Worm (Caenorhabditis elegans) whole organism, mixed stage, embryonic: ENCODE measurements around the gene H39E23.3.
"Not testable (repeated sequence)": the region's sequence is repeated elsewhere in the genome, so short reads cannot be mapped to it uniquely, and the experiment has no call there.

ENCODE experiments used
- M03D4.4 ChIP-seq: sonication (generic microtip); optimal IDR thresholded peaks from 2 replicates; lab custom pipeline; 2017; ENCODE audit warnings: mild to moderate bottlenecking, missing genetic modification characterization, missing compliant biosample characterization
- bed-3 ChIP-seq: fragments of 200-800 bp; sonication (Bioruptor generic); optimal IDR thresholded peaks from 3 replicates; lab custom pipeline; 2018; ENCODE audit warnings: mild to moderate bottlenecking, missing genetic modification characterization, moderate library complexity, missing compliant biosample characterization
- blmp-1 ChIP-seq: fragments of 150-350 bp; optimal IDR thresholded peaks from 2 replicates; lab custom pipeline; 2014; ENCODE audit warnings: missing biosample characterization, missing genetic modification characterization
- ceh-39 ChIP-seq: fragments of 150-350 bp; optimal IDR thresholded peaks from 2 replicates; lab custom pipeline; 2014; ENCODE audit warnings: missing biosample characterization, missing genetic modification characterization
- ceh-43 ChIP-seq: fragments of 200-800 bp; sonication (Bioruptor generic); optimal IDR thresholded peaks from 2 replicates; lab custom pipeline; 2018; ENCODE audit warnings: mild to moderate bottlenecking, missing genetic modification characterization, moderate library complexity, missing compliant biosample characterization
- ceh-83 ChIP-seq: fragments of 200-800 bp; sonication (Bioruptor generic); optimal IDR thresholded peaks from 2 replicates; lab custom pipeline; 2018; ENCODE audit warnings: mild to moderate bottlenecking, missing genetic modification characterization, missing compliant biosample characterization
- ces-1 ChIP-seq: fragments of 150-350 bp; optimal IDR thresholded peaks from 2 replicates; lab custom pipeline; 2014; ENCODE audit warnings: missing biosample characterization, missing genetic modification reagents, missing genetic modification characterization
- cnd-1 ChIP-seq: fragments of 200-800 bp; sonication (Bioruptor generic); optimal IDR thresholded peaks from 2 replicates; lab custom pipeline; 2018; ENCODE audit warnings: mild to moderate bottlenecking, missing genetic modification characterization, missing compliant biosample characterization
- drap-1 ChIP-seq: fragments of 200-800 bp; sonication (Bioruptor generic); optimal IDR thresholded peaks from 3 replicates; lab custom pipeline; 2018; ENCODE audit warnings: mild to moderate bottlenecking, missing genetic modification characterization, missing compliant biosample characterization
- elt-1 ChIP-seq: sonication (generic microtip); optimal IDR thresholded peaks from 2 replicates; lab custom pipeline; 2017; ENCODE audit warnings: missing genetic modification characterization, mild to moderate bottlenecking, missing compliant biosample characterization, antibody characterized with exemption, moderate library complexity, borderline replicate concordance; ENCODE audit not compliant: insufficient read depth
- elt-3 ChIP-seq: fragments of 150-350 bp; optimal IDR thresholded peaks from 2 replicates; lab custom pipeline; 2014; ENCODE audit warnings: missing biosample characterization, missing genetic modification characterization
- flh-1 ChIP-seq: fragments of 200-800 bp; sonication (Bioruptor generic); optimal IDR thresholded peaks from 2 replicates; lab custom pipeline; 2018; ENCODE audit warnings: mild to moderate bottlenecking, missing genetic modification characterization, moderate library complexity, missing compliant biosample characterization
- ham-2 ChIP-seq: fragments of 200-800 bp; sonication (Bioruptor generic); optimal IDR thresholded peaks from 2 replicates; lab custom pipeline; 2018; ENCODE audit warnings: mild to moderate bottlenecking, missing genetic modification characterization, missing compliant biosample characterization
- hlh-1 ChIP-seq: fragments of 150-350 bp; optimal IDR thresholded peaks from 2 replicates; lab custom pipeline; 2014; ENCODE audit warnings: missing biosample characterization, missing genetic modification reagents, missing genetic modification characterization
- lin-13 ChIP-seq: fragments of 150-350 bp; optimal IDR thresholded peaks from 2 replicates; lab custom pipeline; 2014; ENCODE audit warnings: missing biosample characterization, missing genetic modification characterization
- lin-32 ChIP-seq: fragments of 200-800 bp; sonication (Bioruptor generic); optimal IDR thresholded peaks from 2 replicates; lab custom pipeline; 2018; ENCODE audit warnings: mild to moderate bottlenecking, missing genetic modification characterization, missing compliant biosample characterization
- lsy-2 ChIP-seq: fragments of 150-350 bp; optimal IDR thresholded peaks from 2 replicates; lab custom pipeline; 2014; ENCODE audit warnings: missing biosample characterization, missing genetic modification characterization
- mab-5 ChIP-seq: fragments of 150-350 bp; optimal IDR thresholded peaks from 2 replicates; lab custom pipeline; 2014; ENCODE audit warnings: missing biosample characterization, missing genetic modification characterization
- mep-1 ChIP-seq: fragments of 150-350 bp; optimal IDR thresholded peaks from 2 replicates; lab custom pipeline; 2017; ENCODE audit warnings: missing biosample characterization, missing genetic modification reagents, missing genetic modification characterization, inconsistent platforms
- mls-2 ChIP-seq: sonication (generic microtip); optimal IDR thresholded peaks from 2 replicates; lab custom pipeline; 2016; ENCODE audit warnings: mild to moderate bottlenecking, missing genetic modification characterization, moderate library complexity, missing compliant biosample characterization
- nhr-12 ChIP-seq: fragments of 150-350 bp; optimal IDR thresholded peaks from 2 replicates; lab custom pipeline; 2014; ENCODE audit warnings: missing biosample characterization, missing genetic modification characterization
- nhr-2 ChIP-seq: fragments of 150-350 bp; optimal IDR thresholded peaks from 2 replicates; lab custom pipeline; 2014; ENCODE audit warnings: missing biosample characterization, missing genetic modification characterization
- nhr-237 ChIP-seq: fragments of 150-350 bp; optimal IDR thresholded peaks from 2 replicates; lab custom pipeline; 2014; ENCODE audit warnings: missing biosample characterization, missing genetic modification characterization
- nhr-28 ChIP-seq: fragments of 150-350 bp; optimal IDR thresholded peaks from 2 replicates; lab custom pipeline; 2014; ENCODE audit warnings: missing biosample characterization, missing genetic modification characterization
- nhr-76 ChIP-seq: sonication (generic microtip); optimal IDR thresholded peaks from 2 replicates; lab custom pipeline; 2017; ENCODE audit warnings: missing biosample characterization, missing genetic modification characterization
- pha-4 ChIP-seq: fragments of 150-350 bp; optimal IDR thresholded peaks from 2 replicates; lab custom pipeline; 2018; ENCODE audit warnings: missing biosample characterization, missing genetic modification reagents, missing genetic modification characterization
- snpc-4 ChIP-seq: fragments of 150-350 bp; optimal IDR thresholded peaks from 2 replicates; lab custom pipeline; 2014; ENCODE audit warnings: missing biosample characterization, missing genetic modification characterization
- sptf-1 ChIP-seq: sonication (generic microtip); optimal IDR thresholded peaks from 2 replicates; lab custom pipeline; 2017; ENCODE audit warnings: mild to moderate bottlenecking, missing genetic modification characterization, moderate library complexity, missing compliant biosample characterization
- tbx-8 ChIP-seq: fragments of 200-800 bp; sonication (Bioruptor generic); optimal IDR thresholded peaks from 2 replicates; lab custom pipeline; 2018; ENCODE audit warnings: mild to moderate bottlenecking, missing genetic modification characterization, moderate library complexity, missing compliant biosample characterization
- unc-120 ChIP-seq: sonication (generic microtip); optimal IDR thresholded peaks from 2 replicates; lab custom pipeline; 2017; ENCODE audit warnings: missing genetic modification characterization, missing compliant biosample characterization; ENCODE audit not compliant: poor library complexity, severe bottlenecking
- unc-39 ChIP-seq: fragments of 150-350 bp; optimal IDR thresholded peaks from 2 replicates; lab custom pipeline; 2014; ENCODE audit warnings: missing biosample characterization, missing genetic modification characterization
- unc-62 ChIP-seq: fragments of 150-350 bp; optimal IDR thresholded peaks from 2 replicates; lab custom pipeline; 2014; ENCODE audit warnings: missing biosample characterization, missing genetic modification reagents, missing genetic modification characterization
- zip-8 ChIP-seq: fragments of 150-350 bp; optimal IDR thresholded peaks from 2 replicates; lab custom pipeline; 2014; ENCODE audit warnings: missing biosample characterization, missing genetic modification characterization

Gene H39E23.3

DNA sequence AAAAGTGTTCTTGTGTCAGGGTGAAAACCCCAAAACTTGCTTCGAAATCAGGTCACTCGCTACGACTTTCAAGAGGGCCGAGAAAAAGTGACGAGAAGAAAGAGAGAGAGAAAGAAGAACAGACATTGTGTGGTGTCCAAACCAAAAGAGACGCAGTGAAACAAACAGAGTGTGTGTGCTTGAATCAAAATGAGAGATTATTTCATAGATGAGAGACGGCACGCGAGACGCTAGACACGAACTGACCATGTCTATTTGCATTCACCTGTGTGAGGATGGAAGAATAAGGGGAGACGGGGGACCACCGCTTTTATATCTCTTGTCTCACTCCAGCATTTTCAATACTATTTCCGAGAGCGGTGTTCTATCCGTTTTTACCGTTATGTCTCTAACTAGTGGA, 28.5 kb downstream of the H39E23.3 start:
- TF ChIP-seq cnd-1 (tag; lab: Kevin White, UChicago), result peak; percentile 36
- no peak for TF ChIP-seq mab-5 (tag; lab: Kevin White, UChicago)
- TF ChIP-seq hlh-1 (tag; lab: Kevin White, UChicago), result peak; percentile 51
- TF ChIP-seq M03D4.4, result peak; percentile 27
- peak; percentile 61 for TF ChIP-seq drap-1
- TF ChIP-seq ces-1 (GFP tag; lab: Kevin White, UChicago), result peak; percentile 31
- no peak for TF ChIP-seq elt-3 (tag; lab: Kevin White, UChicago)
- peak; percentile 59 for TF ChIP-seq unc-120 (tag; lab: Kevin White, UChicago)
- TF ChIP-seq unc-62, result peak; percentile 64
- TF ChIP-seq lsy-2 (tag; lab: Kevin White, UChicago), result peak; percentile 41
- peak; percentile 78 for TF ChIP-seq nhr-237 (tag; lab: Kevin White, UChicago)
- TF ChIP-seq sptf-1 (tag; lab: Kevin White, UChicago), result peak; percentile 54
- no peak for TF ChIP-seq zip-8 (tag; lab: Kevin White, UChicago)
- TF ChIP-seq ham-2 (GFP tag; lab: Kevin White, UChicago), result peak; percentile 81
- no peak for TF ChIP-seq nhr-2 (tag; lab: Kevin White, UChicago)
- no peak for TF ChIP-seq bed-3 (GFP tag; lab: Kevin White, UChicago)
- no peak for TF ChIP-seq unc-39
- peak; percentile 38 for TF ChIP-seq mls-2 (tag; lab: Kevin White, UChicago)
- TF ChIP-seq pha-4 (tag; lab: Kevin White, UChicago), result peak; percentile 86
- no peak for TF ChIP-seq lin-13 (tag; lab: Kevin White, UChicago)
- TF ChIP-seq mep-1 (tag; lab: Kevin White, UChicago), result peak; percentile 72
- TF ChIP-seq, all 35 proteins: peak for 14

ce11 chrV:14137766-14138165, 30.2 kb downstream of the H39E23.3 start, which contains the start of gene AH10.4:
TSS of gene AH10.4 (minus strand) at chrV:14137866.
- TF ChIP-seq tbx-8 (GFP tag; lab: Kevin White, UChicago); mep-1 (tag; lab: Kevin White, UChicago); nhr-237 (tag; lab: Kevin White, UChicago): not testable (repeated sequence)

ce11 chrV:14139252-14140100, 31.9 kb downstream of the H39E23.3 start:
- TF ChIP-seq elt-1 (tag; lab: Kevin White, UChicago) (no peak), nhr-2 (tag; lab: Kevin White, UChicago) (no peak), mep-1 (tag; lab: Kevin White, UChicago) (no peak), tbx-8 (GFP tag; lab: Kevin White, UChicago) (no peak), sptf-1 (tag; lab: Kevin White, UChicago) (no peak), ceh-39 (tag; lab: Kevin White, UChicago) (no peak), flh-1 (GFP tag; lab: Kevin White, UChicago) (no peak), pha-4 (tag; lab: Kevin White, UChicago) (no peak), ham-2 (GFP tag; lab: Kevin White, UChicago) (peak; percentile 6), drap-1 (no peak), cnd-1 (tag; lab: Kevin White, UChicago) (no peak), nhr-12 (tag; lab: Kevin White, UChicago) (no peak), unc-39 (no peak), unc-62 (no peak), snpc-4 (tag; lab: Kevin White, UChicago) (no peak), hlh-1 (tag; lab: Kevin White, UChicago) (peak; percentile 28), ceh-83 (GFP tag; lab: Kevin White, UChicago) (no peak), ces-1 (GFP tag; lab: Kevin White, UChicago) (peak; percentile 72), blmp-1 (tag; lab: Kevin White, UChicago) (no peak), lsy-2 (tag; lab: Kevin White, UChicago) (no peak), elt-3 (tag; lab: Kevin White, UChicago) (no peak), unc-120 (tag; lab: Kevin White, UChicago) (peak; percentile 55), ceh-43 (GFP tag; lab: Kevin White, UChicago) (peak; percentile 46), nhr-76 (no peak), mls-2 (tag; lab: Kevin White, UChicago) (peak; percentile 16), M03D4.4 (no peak), lin-32 (GFP tag; lab: Kevin White, UChicago) (no peak), nhr-237 (tag; lab: Kevin White, UChicago) (no peak), nhr-28 (tag; lab: Kevin White, UChicago) (no peak)
